Worm (Caenorhabditis elegans): ENCODE results near the gene mboa-4.

mboa-4 gene

DNA sequence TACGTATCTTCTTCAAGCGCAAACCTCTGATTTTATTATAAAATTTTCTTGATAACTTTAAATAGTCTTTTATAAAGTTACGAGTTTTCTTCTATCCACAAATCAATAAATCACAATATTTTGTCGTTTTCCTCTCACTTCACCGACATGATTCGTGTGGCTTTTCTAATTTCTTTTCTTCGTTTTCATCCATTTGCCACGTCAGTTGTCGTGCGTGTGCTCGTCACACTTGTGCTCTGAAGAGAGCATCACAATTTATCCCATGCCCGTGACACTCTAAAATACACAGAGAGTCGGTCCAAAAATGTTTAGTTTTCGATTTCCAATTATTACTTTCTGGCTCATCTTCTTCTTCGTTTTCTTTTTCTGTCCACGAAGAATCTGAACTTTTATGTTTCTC is 47.9 kb downstream of the mboa-4 start:
- TF ChIP-seq ama-1 (optimal IDR thresholded peaks at IDR 0.05) = no peak
- no peak for TF ChIP-seq hmbx-1 (tag; optimal IDR thresholded peaks at IDR 0.05)
- no peak for TF ChIP-seq scrt-1 (GFP tag; IDR thresholded peaks at IDR 0.05)
- TF ChIP-seq B0310.2 (tag; optimal IDR thresholded peaks at IDR 0.05) = no peak
- no peak for TF ChIP-seq F13C5.2 (tag; optimal IDR thresholded peaks at IDR 0.05)
- no peak for TF ChIP-seq hmg-4 (GFP tag; optimal IDR thresholded peaks at IDR 0.05)

DNA sequence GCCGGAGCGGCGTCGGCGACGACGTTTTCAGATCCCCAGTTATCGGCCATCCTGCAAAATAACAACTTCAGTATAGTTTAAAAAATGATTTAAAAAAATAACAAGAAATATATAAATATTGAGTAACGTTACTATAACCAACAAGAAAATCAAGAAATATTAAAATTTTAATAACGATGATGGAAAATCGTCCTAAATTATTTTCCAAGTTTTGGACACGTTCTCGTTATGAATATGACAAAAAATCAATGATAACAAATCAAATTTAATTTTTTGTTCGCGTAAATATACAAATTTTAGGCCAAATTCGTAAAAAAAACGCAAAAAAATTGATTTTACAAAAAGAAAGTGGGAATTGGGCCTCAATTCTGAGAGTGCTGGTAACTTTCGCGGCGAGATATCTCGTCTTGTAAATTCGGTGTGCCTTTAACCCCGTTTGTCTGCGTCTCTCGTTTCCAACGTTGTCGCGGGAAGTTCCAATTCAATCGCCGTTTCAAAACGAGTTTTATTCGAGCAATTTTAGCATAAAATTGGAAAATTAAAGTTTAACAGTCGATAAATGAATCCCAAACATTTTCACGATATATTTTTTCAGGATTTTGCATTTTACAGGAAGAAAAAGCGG is 48.7 kb downstream of the mboa-4 start, which contains the start of gene rps-5:
rps-5 (minus strand) TSS at position 51 of the 625 bp plus-strand sequence.
- TF ChIP-seq scrt-1 (GFP tag; IDR thresholded peaks at IDR 0.05) (no peak), tbx-11 (GFP tag; IDR thresholded peaks at IDR 0.05) (no peak), ama-1 (optimal IDR thresholded peaks at IDR 0.05) (no peak), aly-1 (tag; optimal IDR thresholded peaks at IDR 0.05) (no peak), flt-1 (GFP tag; IDR thresholded peaks at IDR 0.05) (no peak), tbx-37 (GFP tag; conservative IDR thresholded peaks at IDR 0.05) (no peak), ceh-13 (GFP tag; optimal IDR thresholded peaks at IDR 0.05) (no peak)

- TF ChIP-seq B0310.2 (tag; optimal IDR thresholded peaks at IDR 0.05) (no peak), ceh-36 (tag; optimal IDR thresholded peaks at IDR 0.05) (no peak), pes-1 (GFP tag; IDR thresholded peaks at IDR 0.05) (no peak), tbx-11 (GFP tag; IDR thresholded peaks at IDR 0.05) (no peak), ama-1 (optimal IDR thresholded peaks at IDR 0.05) (no peak), aly-1 (tag; optimal IDR thresholded peaks at IDR 0.05) (no peak), ceh-13 (GFP tag; optimal IDR thresholded peaks at IDR 0.05) (no peak), hnd-1 (tag; optimal IDR thresholded peaks at IDR 0.05) (no peak), tbx-37 (GFP tag; conservative IDR thresholded peaks at IDR 0.05) (no peak), hmbx-1 (tag; optimal IDR thresholded peaks at IDR 0.05) (no peak), ets-7 (tag; optimal IDR thresholded peaks at IDR 0.05) (no peak), flt-1 (GFP tag; IDR thresholded peaks at IDR 0.05) (no peak), sea-1 (GFP tag; conservative IDR thresholded peaks at IDR 0.05) (no peak), scrt-1 (GFP tag; IDR thresholded peaks at IDR 0.05) (no peak), F13C5.2 (tag; optimal IDR thresholded peaks at IDR 0.05) (no peak), hmg-4 (GFP tag; optimal IDR thresholded peaks at IDR 0.05) (no peak), tra-4 (tag; optimal IDR thresholded peaks at IDR 0.05) (no peak)
Measured at ce11 chrIV:11109771-11110170, 50.0 kb downstream of the mboa-4 start, which contains the start of gene pigk-1. Gene pigk-1 (minus strand): TSS chrIV:11110018.

All from whole organism, early embryonic.